Worm (Caenorhabditis elegans) whole organism, young adult: ENCODE data around the gene T07C4.3.
A peak's percentile ranks its signal among the peaks of the same experiment; 100 is the strongest.

Source experiments
- F22D6.2 ChIP-seq: sonication (generic microtip); optimal IDR thresholded peaks from 2 replicates; lab custom pipeline; 2016; ENCODE audit warnings: mild to moderate bottlenecking, missing genetic modification characterization, missing compliant biosample characterization
- F23B12.7 ChIP-seq: sonication (generic microtip); optimal IDR thresholded peaks from 2 replicates; lab custom pipeline; 2017; ENCODE audit warnings: missing genetic modification characterization, mild to moderate bottlenecking, missing compliant biosample characterization, antibody characterized with exemption, moderate library complexity; ENCODE audit not compliant: insufficient read depth
- F57A8.1 ChIP-seq: fragments of 200-800 bp; sonication (Bioruptor generic); optimal IDR thresholded peaks from 2 replicates; lab custom pipeline; 2018; ENCODE audit warnings: mild to moderate bottlenecking, missing genetic modification characterization, moderate library complexity, missing compliant biosample characterization
- F57C9.4 ChIP-seq: sonication (generic microtip); optimal IDR thresholded peaks from 2 replicates; lab custom pipeline; 2017; ENCODE audit warnings: mild to moderate bottlenecking, missing genetic modification characterization, missing compliant biosample characterization
- K12H6.12 ChIP-seq: fragments of 200-800 bp; sonication (Bioruptor generic); optimal IDR thresholded peaks from 2 replicates; lab custom pipeline; 2018; ENCODE audit warnings: mild to moderate bottlenecking, missing genetic modification characterization, missing compliant biosample characterization
- Y79H2A.3 ChIP-seq: fragments of 200-800 bp; sonication (Bioruptor generic); conservative IDR thresholded peaks from 2 replicates; pipeline ENCODE4 v1.3.6; 2022; ENCODE audit warnings: missing genetic modification reagents, missing genetic modification characterization, missing compliant biosample characterization
- attf-5 ChIP-seq: fragments of 200-800 bp; sonication (Bioruptor generic); optimal IDR thresholded peaks from 2 replicates; lab custom pipeline; 2018; ENCODE audit warnings: mild to moderate bottlenecking, missing genetic modification characterization, missing compliant biosample characterization
- cebp-1 ChIP-seq, 2 experiments: fragments of 200-800 bp in 1 of 2; sonication (Bioruptor generic) in 1 of 2; sonication (generic microtip) in 1 of 2; IDR thresholded peaks in 1 of 2; optimal IDR thresholded peaks in 1 of 2; 2 replicates each; pipeline versions ENCODE4 v1.3.6 to Lab custom; 2017 to 2022; ENCODE audit warnings: missing compliant biosample characterization in 2 of 2, missing genetic modification characterization in 2 of 2, mild to moderate bottlenecking in 1 of 2, missing genetic modification reagents in 1 of 2, moderate library complexity in 1 of 2
- cebp-2 ChIP-seq: fragments of 200-800 bp; sonication (Bioruptor generic); IDR thresholded peaks from 2 replicates; pipeline ENCODE4 v1.3.6; 2022; ENCODE audit warnings: missing genetic modification characterization, missing compliant biosample characterization
- dox-1 ChIP-seq: fragments of 200-800 bp; sonication (Bioruptor generic); IDR thresholded peaks from 2 replicates; pipeline ENCODE4 v1.3.6; 2022; ENCODE audit warnings: missing genetic modification reagents, missing genetic modification characterization, missing compliant biosample characterization
- efl-1 ChIP-seq: fragments of 150-350 bp; optimal IDR thresholded peaks from 2 replicates; lab custom pipeline; 2014; ENCODE audit warnings: missing biosample characterization, missing genetic modification reagents, missing genetic modification characterization
- him-1 ChIP-seq: sonication (generic microtip); optimal IDR thresholded peaks from 2 replicates; lab custom pipeline; 2016; ENCODE audit warnings: missing genotype, missing genetic modification reagents, missing genetic modification characterization, missing compliant biosample characterization
- hlh-26 ChIP-seq: fragments of 200-800 bp; sonication (Bioruptor generic); conservative IDR thresholded peaks from 2 replicates; pipeline ENCODE4 v1.3.6; 2022; ENCODE audit warnings: missing genetic modification reagents, missing genetic modification characterization, missing compliant biosample characterization
- hmg-20 ChIP-seq: fragments of 200-800 bp; sonication (Bioruptor generic); IDR thresholded peaks from 2 replicates; pipeline ENCODE4 v1.3.6; 2022; ENCODE audit warnings: missing genetic modification reagents, missing genetic modification characterization, missing compliant biosample characterization
- hrde-1 ChIP-seq: sonication (generic microtip); optimal IDR thresholded peaks from 2 replicates; lab custom pipeline; 2016; ENCODE audit warnings: missing genetic modification characterization, mild to moderate bottlenecking, missing compliant biosample characterization, moderate library complexity, missing genotype, missing genetic modification reagents, borderline replicate concordance
- let-526 ChIP-seq: fragments of 200-800 bp; sonication (Bioruptor generic); IDR thresholded peaks from 2 replicates; pipeline ENCODE4 v1.3.6; 2022; ENCODE audit warnings: missing genetic modification reagents, missing genetic modification characterization, missing compliant biosample characterization
- lin-40 ChIP-seq: sonication (generic microtip); optimal IDR thresholded peaks from 2 replicates; lab custom pipeline; 2016; ENCODE audit warnings: missing genetic modification characterization, mild to moderate bottlenecking, missing compliant biosample characterization, missing genotype, missing genetic modification reagents
- lin-54 ChIP-seq: fragments of 200-800 bp; sonication (Bioruptor generic); optimal IDR thresholded peaks from 2 replicates; lab custom pipeline; 2018; ENCODE audit warnings: mild to moderate bottlenecking, missing genetic modification characterization, missing compliant biosample characterization
- lir-1 ChIP-seq: fragments of 200-800 bp; sonication (Bioruptor generic); conservative IDR thresholded peaks from 2 replicates; pipeline ENCODE4 v1.3.6; 2022; ENCODE audit warnings: missing genetic modification reagents, missing genetic modification characterization, missing compliant biosample characterization
- madf-3 ChIP-seq: fragments of 200-800 bp; sonication (Bioruptor generic); IDR thresholded peaks from 2 replicates; pipeline ENCODE4 v1.3.6; 2022; ENCODE audit warnings: missing genetic modification reagents, missing genetic modification characterization, missing compliant biosample characterization
- mcd-1 ChIP-seq: fragments of 200-800 bp; sonication (Bioruptor generic); IDR thresholded peaks from 2 replicates; pipeline ENCODE4 v1.3.6; 2022; ENCODE audit warnings: missing genetic modification reagents, missing genetic modification characterization, missing compliant biosample characterization
- mel-28 ChIP-seq: sonication (generic microtip); optimal IDR thresholded peaks from 2 replicates; lab custom pipeline; 2016; ENCODE audit warnings: borderline replicate concordance, mild to moderate bottlenecking, missing genetic modification characterization, missing compliant biosample characterization
- nfyb-1 ChIP-seq: fragments of 200-800 bp; sonication (Bioruptor generic); IDR thresholded peaks from 2 replicates; pipeline ENCODE4 v1.3.6; 2022; ENCODE audit warnings: missing genetic modification reagents, missing genetic modification characterization, missing compliant biosample characterization
- nhr-120 ChIP-seq: fragments of 200-800 bp; sonication (Bioruptor generic); IDR thresholded peaks from 2 replicates; pipeline ENCODE4 v1.3.6; 2022; ENCODE audit warnings: missing genetic modification characterization, missing compliant biosample characterization
- nhr-179 ChIP-seq: sonication (generic microtip); optimal IDR thresholded peaks from 2 replicates; lab custom pipeline; 2016; ENCODE audit warnings: mild to moderate bottlenecking, missing genetic modification characterization, missing compliant biosample characterization
- nhr-80 ChIP-seq: sonication (generic microtip); optimal IDR thresholded peaks from 2 replicates; lab custom pipeline; 2016; ENCODE audit warnings: missing genetic modification characterization, missing compliant biosample characterization
- pbrm-1 ChIP-seq: fragments of 200-800 bp; sonication (Bioruptor generic); IDR thresholded peaks from 2 replicates; pipeline ENCODE4 v1.3.6; 2022; ENCODE audit warnings: missing genetic modification reagents, missing genetic modification characterization, missing compliant biosample characterization
- rpc-1 ChIP-seq, 2 experiments: fragments of 150-350 bp in 1 of 2; sonication (generic microtip) in 1 of 2; optimal IDR thresholded peaks; 2 replicates each; lab custom pipeline; 2014 to 2018; ENCODE audit warnings: missing biosample characterization in 1 of 2, missing genetic modification characterization in 1 of 2, missing genetic modification reagents in 1 of 2, missing genotype in 1 of 2
- sptf-2 ChIP-seq: fragments of 200-800 bp; sonication (Bioruptor generic); optimal IDR thresholded peaks from 2 replicates; lab custom pipeline; 2018; ENCODE audit warnings: mild to moderate bottlenecking, missing genetic modification characterization, missing compliant biosample characterization
- tbp1 ChIP-seq: fragments of 200-800 bp; sonication (Bioruptor generic); optimal IDR thresholded peaks from 2 replicates; lab custom pipeline; 2018; ENCODE audit warnings: mild to moderate bottlenecking, missing genetic modification characterization, missing compliant biosample characterization
- tlf-1 ChIP-seq: fragments of 200-800 bp; sonication (Bioruptor generic); optimal IDR thresholded peaks from 2 replicates; lab custom pipeline; 2018; ENCODE audit warnings: mild to moderate bottlenecking, missing genetic modification characterization, missing compliant biosample characterization
- xnd-1 ChIP-seq: sonication (generic microtip); optimal IDR thresholded peaks from 2 replicates; lab custom pipeline; 2016; ENCODE audit warnings: missing genotype, missing genetic modification reagents, missing genetic modification characterization, missing compliant biosample characterization
- zfh-2 ChIP-seq: fragments of 200-800 bp; sonication (Bioruptor generic); conservative IDR thresholded peaks from 2 replicates; pipeline ENCODE4 v1.3.6; 2022; ENCODE audit warnings: missing genetic modification reagents, missing genetic modification characterization, missing compliant biosample characterization
- ztf-18 ChIP-seq: sonication (generic microtip); optimal IDR thresholded peaks from 2 replicates; lab custom pipeline; 2016; ENCODE audit warnings: missing genotype, mild to moderate bottlenecking, missing genetic modification characterization, missing compliant biosample characterization
- ztf-22 ChIP-seq: fragments of 200-800 bp; sonication (Bioruptor generic); optimal IDR thresholded peaks from 2 replicates; lab custom pipeline; 2018; ENCODE audit warnings: mild to moderate bottlenecking, missing genetic modification characterization, moderate library complexity, missing compliant biosample characterization
- ztf-6 ChIP-seq: fragments of 200-800 bp; sonication (Bioruptor generic); IDR thresholded peaks from 2 replicates; pipeline ENCODE4 v1.3.6; 2022; ENCODE audit warnings: missing genetic modification reagents, missing genetic modification characterization, missing compliant biosample characterization

T07C4.3 gene

DNA sequence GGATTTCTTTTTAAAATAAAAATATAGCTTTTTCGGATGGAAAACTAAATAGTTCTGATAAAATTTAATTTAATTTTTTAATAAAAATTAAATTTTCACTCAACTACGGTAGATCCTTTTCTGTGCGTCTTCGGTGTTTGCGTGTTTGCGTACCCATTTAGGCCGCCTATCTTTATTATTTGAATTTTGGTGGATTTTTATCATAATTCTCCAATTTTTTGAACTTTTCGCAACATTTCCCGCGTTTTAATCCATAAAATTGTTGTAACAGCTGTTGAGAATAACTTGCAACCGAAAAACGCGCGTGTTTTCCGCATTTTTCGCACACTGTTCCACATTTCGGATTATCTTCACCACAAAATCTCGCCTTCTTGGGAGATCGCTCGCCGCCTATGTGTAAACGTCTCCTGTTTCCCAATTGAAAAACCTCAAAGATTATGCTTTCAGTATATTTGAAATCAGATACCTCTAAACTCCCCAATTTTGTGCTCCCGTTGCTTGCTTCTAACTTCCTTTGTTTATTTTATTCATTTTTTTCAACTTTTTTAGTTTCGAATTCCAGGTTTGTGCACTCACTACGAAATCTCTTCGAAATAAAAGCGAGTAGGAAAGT is at the start of gene T07C4.3 (continued):
- TF ChIP-seq dox-1 (GFP tag; lab: Robert Waterston, UW) (0 out of 2 replicates have a peak, but pooled peaks have one; percentile 19), ztf-22 (no peak), K12H6.12 (tag; lab: Kevin White, UChicago) (no peak), let-526 (no peak), hlh-26 (GFP tag; lab: Robert Waterston, UW) (no peak), sptf-2 (no peak), ztf-6 (GFP tag; lab: Robert Waterston, UW) (no peak), attf-5 (no peak), F57A8.1 (GFP tag; lab: Kevin White, UChicago) (no peak), madf-3 (GFP tag; lab: Robert Waterston, UW) (no peak), zfh-2 (GFP tag; lab: Robert Waterston, UW) (no peak), xnd-1 (tag; lab: Kevin White, UChicago) (peak; percentile 28), tbp1 (GFP tag; lab: Kevin White, UChicago) (no peak), F22D6.2 (tag; lab: Kevin White, UChicago) (no peak)

DNA sequence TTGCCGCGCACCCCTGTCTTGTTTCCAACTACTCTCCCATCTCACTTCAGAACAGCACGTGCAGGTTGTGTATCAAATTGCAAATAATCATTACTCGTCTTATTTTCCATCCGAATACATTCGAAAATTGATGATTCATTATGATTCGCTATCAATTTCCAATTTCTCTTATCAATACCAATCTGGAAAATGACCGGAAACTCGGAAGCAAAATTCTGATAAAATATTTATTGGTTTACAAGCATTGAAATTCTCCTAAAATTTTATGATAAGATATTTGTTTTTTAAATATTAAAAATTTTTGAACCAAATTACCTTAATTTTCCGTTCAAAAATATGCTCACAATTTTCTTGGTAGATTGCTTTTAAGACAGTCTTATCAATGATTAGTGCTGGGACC is 46.7 kb upstream of the T07C4.3 start:
- TF ChIP-seq nhr-80 (tag; lab: Kevin White, UChicago) (peak; percentile 42), pbrm-1 (no peak), ztf-6 (GFP tag; lab: Robert Waterston, UW) (no peak), hmg-20 (GFP tag; lab: Robert Waterston, UW) (no peak), tlf-1 (GFP tag; lab: Kevin White, UChicago) (no peak)

DNA sequence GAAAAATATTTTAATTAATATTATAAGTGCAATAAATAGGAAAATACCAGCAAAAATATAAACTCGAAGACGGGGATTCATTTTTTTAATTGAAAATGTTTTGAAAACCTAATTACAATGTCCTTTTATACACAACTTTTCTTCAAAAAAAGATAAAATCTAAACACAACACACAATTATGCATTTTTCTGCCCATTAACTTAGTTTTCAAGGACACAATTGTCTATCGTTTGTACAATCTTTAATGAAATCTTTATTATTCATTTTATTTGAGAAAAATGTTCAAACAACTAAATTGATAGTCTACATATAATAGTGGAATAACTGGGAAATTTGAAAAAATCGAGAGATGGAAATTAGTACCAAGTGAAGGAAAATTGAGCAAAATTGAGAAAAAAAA is 45.9 kb upstream of the T07C4.3 start, which contains the start of gene T07A5.1:
TSS of gene T07A5.1 (minus strand) at position 149 of the 400 bp plus-strand sequence.
- TF ChIP-seq mcd-1 (no peak), F23B12.7 (tag; lab: Kevin White, UChicago) (no peak), lir-1 (GFP tag; lab: Robert Waterston, UW) (no peak), lin-54 (GFP tag; lab: Kevin White, UChicago) (no peak), rpc-1 (optimal IDR thresholded peaks at IDR 0.05; lab: Kevin White, UChicago) (no peak), rpc-1 (tag; optimal IDR thresholded peaks at IDR 0.05; lab: Kevin White, UChicago) (no peak), him-1 (tag; lab: Kevin White, UChicago) (no peak), Y79H2A.3 (GFP tag; lab: Robert Waterston, UW) (no peak), F57C9.4 (no peak), nfyb-1 (GFP tag; lab: Robert Waterston, UW) (no peak), attf-5 (no peak), hrde-1 (tag; lab: Kevin White, UChicago) (no peak), ztf-18 (no peak), cebp-2 (GFP tag; lab: Robert Waterston, UW) (no peak), lin-40 (no peak), mel-28 (tag; lab: Kevin White, UChicago) (no peak), nhr-120 (GFP tag; lab: Robert Waterston, UW) (no peak)

DNA sequence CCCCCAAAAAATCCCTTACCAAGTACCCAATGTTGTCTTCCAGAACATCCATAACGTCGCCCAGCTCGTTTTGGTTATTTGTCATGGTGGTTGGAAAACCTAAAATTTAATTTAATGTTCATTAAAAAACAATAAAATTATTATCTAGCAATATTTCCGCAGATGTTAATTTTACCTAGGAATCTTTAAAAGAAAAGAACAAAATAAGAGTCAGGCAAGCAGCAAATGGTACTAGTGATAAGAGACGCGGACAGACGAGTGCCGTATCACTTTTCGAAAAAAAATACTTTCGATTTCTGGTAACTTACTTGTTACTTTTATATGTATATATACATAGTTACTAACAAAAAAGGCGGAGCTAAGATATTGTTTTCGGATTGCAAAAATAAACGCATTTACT is 40.9 kb upstream of the T07C4.3 start, which contains the start of gene T07A5.7:
TSS of gene T07A5.7 (minus strand) at position 101 of the 400 bp plus-strand sequence.
- TF ChIP-seq tlf-1 (GFP tag; lab: Kevin White, UChicago) (no peak), efl-1 (GFP tag; lab: Kevin White, UChicago) (no peak), nhr-179 (no peak), sptf-2 (no peak), pbrm-1 (no peak), cebp-1 (GFP tag; IDR thresholded peaks at IDR 0.05; lab: Robert Waterston, UW) (no peak), cebp-1 (tag; optimal IDR thresholded peaks at IDR 0.05; lab: Kevin White, UChicago) (no peak)
